Worm (Caenorhabditis elegans): ENCODE data around the gene W09G12.7.

- no peak for TF ChIP-seq zag-1 (tag; optimal IDR thresholded peaks at IDR 0.05)
- no peak for TF ChIP-seq fkh-10 (GFP tag; optimal IDR thresholded peaks at IDR 0.05)
- no peak for TF ChIP-seq nhr-77 (tag; optimal IDR thresholded peaks at IDR 0.05)
- TF ChIP-seq elt-3 (tag; optimal IDR thresholded peaks at IDR 0.05) = no peak
- TF ChIP-seq lin-39 (tag; optimal IDR thresholded peaks at IDR 0.05) = no peak
- no peak for TF ChIP-seq pha-4 (tag; optimal IDR thresholded peaks at IDR 0.05)
- TF ChIP-seq ama-1 (optimal IDR thresholded peaks at IDR 0.05) = no peak
- TF ChIP-seq jun-1 (tag; optimal IDR thresholded peaks at IDR 0.05) = no peak
- no peak for TF ChIP-seq mdl-1 (tag; optimal IDR thresholded peaks at IDR 0.05)
- no peak for TF ChIP-seq aly-2 (tag; optimal IDR thresholded peaks at IDR 0.05)
- TF ChIP-seq tbx-2 (tag; optimal IDR thresholded peaks at IDR 0.05) = no peak
Observed at ce11 chrIV:1245244-1245643, 16.4 kb downstream of the W09G12.7 start, which contains the start of gene F38A1.9.
